Fruit fly (Drosophila melanogaster) whole organism, embryonic: ENCODE data around the gene CG8066.

ENCODE experiments used
- Atf-2 ChIP-seq: fragments of 200-800 bp; sonication (Bioruptor generic); optimal IDR thresholded peaks from 2 replicates; lab custom pipeline; 2016; ENCODE audit warnings: missing biosample characterization, missing genetic modification characterization
- Bteb2 ChIP-seq: fragments of 200-800 bp; sonication (Bioruptor generic); optimal IDR thresholded peaks from 2 replicates; lab custom pipeline; 2016; ENCODE audit warnings: missing biosample characterization, missing genetic modification characterization
- CG10431 ChIP-seq: fragments of 200-800 bp; sonication (Bioruptor generic); optimal IDR thresholded peaks from 3 replicates; lab custom pipeline; 2018; ENCODE audit warnings: missing biosample characterization, mild to moderate bottlenecking, missing genetic modification characterization
- CG10979 ChIP-seq: fragments of 200-800 bp; sonication (Bioruptor generic); optimal IDR thresholded peaks from 2 replicates; lab custom pipeline; 2018; ENCODE audit warnings: missing biosample characterization, mild to moderate bottlenecking, missing genetic modification characterization, moderate library complexity
- CG11085 ChIP-seq: fragments of 200-800 bp; sonication (Bioruptor generic); IDR thresholded peaks from 2 replicates; pipeline ENCODE4 v1.3.6; 2022; ENCODE audit warnings: missing biosample characterization, missing genetic modification characterization
- CG13894 ChIP-seq: fragments of 200-800 bp; sonication (Bioruptor generic); optimal IDR thresholded peaks from 3 replicates; lab custom pipeline; 2018; ENCODE audit warnings: missing biosample characterization, mild to moderate bottlenecking, missing genetic modification characterization, moderate library complexity
- CG14014 ChIP-seq: fragments of 200-800 bp; sonication (Bioruptor generic); IDR thresholded peaks from 2 replicates; pipeline ENCODE4 v1.3.6; 2022; ENCODE audit warnings: missing biosample characterization, missing genetic modification characterization
- CG14667 ChIP-seq: fragments of 200-800 bp; sonication (Bioruptor generic); IDR thresholded peaks from 2 replicates; pipeline ENCODE4 v1.3.6; 2022; ENCODE audit warnings: missing biosample characterization, missing genetic modification characterization
- CG14860 ChIP-seq: fragments of 200-800 bp; sonication (Bioruptor generic); IDR thresholded peaks from 3 replicates; pipeline ENCODE4 v1.3.6; 2022; ENCODE audit warnings: missing biosample characterization, missing genetic modification characterization; ENCODE audit not compliant: partially characterized antibody
- CG17359 ChIP-seq: fragments of 200-800 bp; sonication (Bioruptor generic); optimal IDR thresholded peaks from 3 replicates; lab custom pipeline; 2018; ENCODE audit warnings: missing biosample characterization, mild to moderate bottlenecking, missing genetic modification characterization, moderate library complexity
- CG2116 ChIP-seq: fragments of 200-800 bp; sonication (Bioruptor generic); optimal IDR thresholded peaks from 3 replicates; lab custom pipeline; 2018; ENCODE audit warnings: missing biosample characterization, mild to moderate bottlenecking, missing genetic modification characterization
- CG2202 ChIP-seq: fragments of 200-800 bp; sonication (Bioruptor generic); optimal IDR thresholded peaks from 2 replicates; lab custom pipeline; 2018; ENCODE audit warnings: missing biosample characterization, mild to moderate bottlenecking, missing genetic modification characterization
- CG30403 ChIP-seq: fragments of 200-800 bp; sonication (Bioruptor generic); optimal IDR thresholded peaks from 3 replicates; lab custom pipeline; 2016; ENCODE audit warnings: missing biosample characterization, missing genetic modification characterization
- CG32772 ChIP-seq: fragments of 200-800 bp; sonication (Bioruptor generic); IDR thresholded peaks from 2 replicates; pipeline ENCODE4 v1.3.6; 2022; ENCODE audit warnings: missing biosample characterization, missing genetic modification characterization
- CG34224 ChIP-seq: fragments of 200-800 bp; sonication (Bioruptor generic); IDR thresholded peaks from 3 replicates; pipeline ENCODE4 v1.3.6; 2022; ENCODE audit warnings: missing biosample characterization, missing genetic modification characterization; ENCODE audit not compliant: partially characterized antibody
- CG34376 ChIP-seq: fragments of 200-800 bp; sonication (Bioruptor generic); optimal IDR thresholded peaks from 2 replicates; lab custom pipeline; 2018; ENCODE audit warnings: missing biosample characterization, mild to moderate bottlenecking, missing genetic modification characterization
- CG4360 ChIP-seq: fragments of 200-800 bp; sonication (Bioruptor generic); IDR thresholded peaks from 2 replicates; pipeline ENCODE4 v1.3.6; 2022; ENCODE audit warnings: missing biosample characterization, missing genetic modification characterization
- CG5180 ChIP-seq: fragments of 200-800 bp; sonication (Bioruptor generic); optimal IDR thresholded peaks from 3 replicates; lab custom pipeline; 2017; ENCODE audit warnings: missing biosample characterization, missing genetic modification characterization, mild to moderate bottlenecking, moderate library complexity, missing genetic modification reagents
- CG7928 ChIP-seq: fragments of 200-800 bp; sonication (Bioruptor generic); optimal IDR thresholded peaks from 2 replicates; lab custom pipeline; 2017; ENCODE audit warnings: missing biosample characterization, mild to moderate bottlenecking, missing genetic modification characterization
- Doc3 ChIP-seq: fragments of 200-800 bp; sonication (Bioruptor generic); IDR thresholded peaks from 3 replicates; pipeline ENCODE4 v1.3.6; 2022; ENCODE audit warnings: missing biosample characterization, missing genetic modification characterization; ENCODE audit not compliant: partially characterized antibody
- Dref ChIP-seq: fragments of 200-800 bp; sonication (Bioruptor generic); IDR thresholded peaks from 2 replicates; pipeline ENCODE4 v1.3.6; 2022; ENCODE audit warnings: missing biosample characterization, missing genetic modification characterization
- Fer2 ChIP-seq: fragments of 200-800 bp; sonication (Bioruptor generic); optimal IDR thresholded peaks from 2 replicates; lab custom pipeline; 2018; ENCODE audit warnings: missing biosample characterization, mild to moderate bottlenecking, missing genetic modification characterization, moderate library complexity
- Fer3 ChIP-seq: fragments of 200-800 bp; sonication (Bioruptor generic); optimal IDR thresholded peaks from 2 replicates; lab custom pipeline; 2018; ENCODE audit warnings: missing biosample characterization, mild to moderate bottlenecking, missing genetic modification characterization, moderate library complexity
- HLH3B ChIP-seq: fragments of 200-800 bp; sonication (Bioruptor generic); IDR thresholded peaks from 2 replicates; pipeline ENCODE4 v1.3.6; 2022; ENCODE audit warnings: missing biosample characterization, missing genetic modification characterization
- HLH54F ChIP-seq: fragments of 200-800 bp; sonication (Bioruptor generic); optimal IDR thresholded peaks from 3 replicates; lab custom pipeline; 2016; ENCODE audit warnings: missing biosample characterization, missing genetic modification characterization
- Hr3 ChIP-seq: fragments of 200-800 bp; sonication (Bioruptor generic); optimal IDR thresholded peaks from 3 replicates; lab custom pipeline; 2016; ENCODE audit warnings: missing biosample characterization, missing genetic modification characterization
- Jarid2 ChIP-seq: fragments of 200-800 bp; sonication (Bioruptor generic); optimal IDR thresholded peaks from 3 replicates; lab custom pipeline; 2017; ENCODE audit warnings: mild to moderate bottlenecking, missing biosample characterization, missing genetic modification reagents, missing genetic modification characterization
- Lpt ChIP-seq: fragments of >200 bp; optimal IDR thresholded peaks from 2 replicates; lab custom pipeline; 2018; ENCODE audit warnings: missing biosample characterization, missing genetic modification characterization
- Mad ChIP-seq: fragments of 200-800 bp; sonication (Bioruptor generic); optimal IDR thresholded peaks from 2 replicates; lab custom pipeline; 2016; ENCODE audit warnings: missing biosample characterization, missing genetic modification characterization
- Mes4 ChIP-seq: fragments of 200-800 bp; sonication (Bioruptor generic); optimal IDR thresholded peaks from 2 replicates; lab custom pipeline; 2016; ENCODE audit warnings: missing biosample characterization, missing genetic modification characterization
- Scr ChIP-seq: fragments of 200-800 bp; sonication (Bioruptor generic); IDR thresholded peaks from 2 replicates; pipeline ENCODE4 v1.3.6; 2022; ENCODE audit warnings: missing biosample characterization, missing genetic modification characterization; ENCODE audit not compliant: partially characterized antibody
- ap ChIP-seq: fragments of 200-800 bp; sonication (Bioruptor generic); IDR thresholded peaks from 2 replicates; pipeline ENCODE4 v1.3.6; 2022; ENCODE audit warnings: missing biosample characterization, missing genetic modification characterization
- ara ChIP-seq: fragments of 200-800 bp; sonication (Bioruptor generic); IDR thresholded peaks from 2 replicates; pipeline ENCODE4 v1.3.6; 2022; ENCODE audit warnings: missing biosample characterization, missing genetic modification characterization
- ase ChIP-seq: fragments of 200-800 bp; sonication (Bioruptor generic); IDR thresholded peaks from 3 replicates; pipeline ENCODE4 v1.3.6; 2022; ENCODE audit warnings: missing biosample characterization, missing genetic modification characterization
- az2 ChIP-seq: fragments of 200-800 bp; sonication (Bioruptor generic); optimal IDR thresholded peaks from 3 replicates; lab custom pipeline; 2016; ENCODE audit warnings: missing biosample characterization, missing genetic modification characterization
- btn ChIP-seq: fragments of 200-800 bp; sonication (Bioruptor generic); optimal IDR thresholded peaks from 2 replicates; lab custom pipeline; 2016; ENCODE audit warnings: missing biosample characterization, missing genetic modification characterization
- dan ChIP-seq: fragments of 200-800 bp; sonication (Bioruptor generic); IDR thresholded peaks from 2 replicates; pipeline ENCODE4 v1.3.6; 2022; ENCODE audit warnings: missing biosample characterization, missing genetic modification characterization
- dm ChIP-seq: fragments of 200-800 bp; sonication (Bioruptor generic); optimal IDR thresholded peaks from 3 replicates; lab custom pipeline; 2016; ENCODE audit warnings: missing biosample characterization, missing genetic modification characterization
- dmrt11E ChIP-seq: fragments of 200-800 bp; sonication (Bioruptor generic); optimal IDR thresholded peaks from 3 replicates; lab custom pipeline; 2018; ENCODE audit warnings: missing biosample characterization, mild to moderate bottlenecking, missing genetic modification characterization, moderate library complexity
- lbe ChIP-seq: fragments of 200-800 bp; sonication (Bioruptor generic); optimal IDR thresholded peaks from 2 replicates; lab custom pipeline; 2016; ENCODE audit warnings: missing biosample characterization, mild to moderate bottlenecking, missing genetic modification characterization
- lmd ChIP-seq: fragments of 200-800 bp; sonication (Bioruptor generic); IDR thresholded peaks from 2 replicates; pipeline ENCODE4 v1.3.6; 2022; ENCODE audit warnings: missing biosample characterization, missing genetic modification characterization
- org-1 ChIP-seq: fragments of 200-800 bp; sonication (Bioruptor generic); optimal IDR thresholded peaks from 2 replicates; lab custom pipeline; 2017; ENCODE audit warnings: missing biosample characterization, missing genetic modification characterization
- pho ChIP-seq: fragments of 200-800 bp; sonication (Bioruptor generic); optimal IDR thresholded peaks from 2 replicates; lab custom pipeline; 2016; ENCODE audit warnings: missing biosample characterization, missing genetic modification characterization
- psq ChIP-seq: fragments of 200-800 bp; sonication (Bioruptor generic); optimal IDR thresholded peaks from 2 replicates; lab custom pipeline; 2017; ENCODE audit warnings: missing biosample characterization, missing genetic modification characterization
- ro ChIP-seq: fragments of 200-800 bp; sonication (Bioruptor generic); IDR thresholded peaks from 2 replicates; pipeline ENCODE4 v1.3.6; 2022; ENCODE audit warnings: missing biosample characterization, missing genetic modification characterization
- sc ChIP-seq, 3 experiments: fragments of >200 bp in 2 of 3; fragments of 200-800 bp in 1 of 3; sonication (Bioruptor generic) in 1 of 3; optimal IDR thresholded peaks; 2 replicates in 2 of 3; 3 replicates in 1 of 3; lab custom pipeline; 2017; ENCODE audit warnings: mild to moderate bottlenecking in 1 of 3, missing biosample characterization in 1 of 3, missing genetic modification characterization in 1 of 3, missing genetic modification reagents in 1 of 3
- sisA ChIP-seq: fragments of 200-800 bp; sonication (Bioruptor generic); IDR thresholded peaks from 2 replicates; pipeline ENCODE4 v1.3.6; 2022; ENCODE audit warnings: missing biosample characterization, missing genetic modification characterization
- sqz ChIP-seq: fragments of 200-800 bp; sonication (Bioruptor generic); optimal IDR thresholded peaks from 3 replicates; lab custom pipeline; 2018; ENCODE audit warnings: missing biosample characterization, mild to moderate bottlenecking, missing genetic modification characterization
- toy ChIP-seq: fragments of 200-800 bp; sonication (Bioruptor generic); IDR thresholded peaks from 2 replicates; pipeline ENCODE4 v1.3.6; 2022; ENCODE audit warnings: missing biosample characterization, missing genetic modification characterization
- twi ChIP-seq: fragments of 200-800 bp; optimal IDR thresholded peaks from 2 replicates; lab custom pipeline; 2019; ENCODE audit warnings: missing biosample characterization, mild to moderate bottlenecking, missing genetic modification characterization, moderate library complexity
- yki ChIP-seq: fragments of >200 bp; optimal IDR thresholded peaks from 3 replicates; lab custom pipeline; 2018

Gene CG8066

DNA sequence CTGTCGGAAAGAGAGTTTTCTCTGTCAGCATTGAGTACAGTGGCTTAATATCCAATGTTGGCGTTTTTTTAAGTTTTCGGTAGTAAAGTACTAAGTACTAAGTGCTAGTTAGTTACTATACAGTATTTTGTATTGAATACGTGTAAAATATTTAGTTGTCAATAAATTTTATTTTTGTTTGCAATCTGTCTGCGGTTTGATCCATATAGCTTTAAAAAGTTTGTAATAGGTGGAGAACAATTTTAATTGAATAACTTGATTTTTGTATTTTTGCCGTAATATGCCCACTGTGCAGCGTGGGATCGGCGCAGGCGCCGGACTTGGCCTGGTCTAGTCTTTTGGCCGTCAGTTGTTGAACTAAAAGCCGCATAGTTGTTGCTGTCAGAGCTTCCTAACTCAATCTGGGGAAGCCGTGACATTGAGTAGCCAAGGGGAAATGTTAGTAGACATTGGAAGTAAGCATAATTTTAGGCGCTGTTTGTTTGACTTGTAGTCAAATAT, 10.2 kb downstream of the CG8066 start (continued):
- TF ChIP-seq CG5180 (peak; percentile 85), org-1 (GFP tag; lab: Kevin White, UChicago) (peak; percentile 93), twi (tag; lab: Kevin White, UChicago) (peak; percentile 73), ro (peak; percentile 54; the same call in 1 of the 2 replicates), CG34376 (peak; percentile 93), CG2202 (peak; percentile 41), CG7928 (GFP tag; lab: Kevin White, UChicago) (peak; percentile 73), psq (GFP tag; lab: Kevin White, UChicago) (peak; percentile 63), btn (GFP tag; lab: Kevin White, UChicago) (peak; percentile 88), CG13894 (tag; lab: Kevin White, UChicago) (peak; percentile 89), sqz (GFP tag; lab: Kevin White, UChicago) (peak; percentile 80), lbe (GFP tag; lab: Kevin White, UChicago) (no peak), dan (GFP tag; lab: Robert Waterston, UW) (no peak), dmrt11E (tag; lab: Kevin White, UChicago) (no peak), az2 (peak; percentile 84), sc (optimal IDR thresholded peaks at IDR 0.05; lab: Kevin White, UChicago) (no peak), sc (GFP tag; optimal IDR thresholded peaks at IDR 0.05; lab: Kevin White, UChicago) (peak; percentile 84), CG4360 (peak; percentile 47), CG14667 (GFP tag; lab: Robert Waterston, UW) (peak; percentile 74), CG34224 (no peak), ase (GFP tag; lab: Robert Waterston, UW) (peak; percentile 77; the same call in 2 of the 3 replicates), Hr3 (GFP tag; lab: Kevin White, UChicago) (peak; percentile 86), Mes4 (GFP tag; lab: Kevin White, UChicago) (peak; percentile 87), Lpt (GFP tag; lab: Kevin White, UChicago) (no peak), Scr (no peak), CG10431 (GFP tag; lab: Kevin White, UChicago) (peak; percentile 71), Mad (GFP tag; lab: Kevin White, UChicago) (peak; percentile 75), dm (peak; percentile 79), Doc3 (GFP tag; lab: Robert Waterston, UW) (no peak), CG2116 (peak; percentile 60), Atf-2 (GFP tag; lab: Kevin White, UChicago) (peak; percentile 88), Fer2 (tag; lab: Kevin White, UChicago) (peak; percentile 87), Fer3 (tag; lab: Kevin White, UChicago) (peak; percentile 91), lmd (GFP tag; lab: Robert Waterston, UW) (peak; percentile 89), toy (GFP tag; lab: Robert Waterston, UW) (no peak), CG10979 (tag; lab: Kevin White, UChicago) (peak; percentile 90), ara (GFP tag; lab: Robert Waterston, UW) (peak; percentile 64), CG30403 (GFP tag; lab: Kevin White, UChicago) (peak; percentile 94), HLH3B (peak; percentile 91), CG14014 (GFP tag; lab: Robert Waterston, UW) (peak; percentile 87), HLH54F (GFP tag; lab: Kevin White, UChicago) (peak; percentile 89), ap (GFP tag; lab: Robert Waterston, UW) (peak; percentile 66; the same call in 1 of the 2 replicates), Bteb2 (GFP tag; lab: Kevin White, UChicago) (peak; percentile 93), pho (GFP tag; lab: Kevin White, UChicago) (peak; percentile 93), yki (lab: Kevin White, UChicago) (no peak), sisA (GFP tag; lab: Robert Waterston, UW) (peak; percentile 88), Dref (GFP tag; lab: Robert Waterston, UW) (0 out of 2 replicates have a peak, but pooled peaks have one; percentile 8), CG11085 (peak; percentile 56; the same call in 1 of the 2 replicates), CG14860 (GFP tag; lab: Robert Waterston, UW) (no peak), CG32772 (GFP tag; lab: Robert Waterston, UW) (peak; percentile 71), CG17359 (peak; percentile 92), Jarid2 (GFP tag; lab: Kevin White, UChicago) (peak; percentile 62)
